Fruit fly (Drosophila melanogaster) whole organism, embryonic: ENCODE measurements around the gene Hsp22.
A peak's percentile ranks its signal among the peaks of the same experiment; 100 is the strongest.

Experiments
- B-H2 ChIP-seq: fragments of 200-800 bp; sonication (Bioruptor generic); optimal IDR thresholded peaks from 2 replicates; lab custom pipeline; 2018; ENCODE audit warnings: missing biosample characterization, mild to moderate bottlenecking, missing genetic modification characterization
- BEAF-32 ChIP-seq: fragments of 200-800 bp; sonication (Bioruptor generic); optimal IDR thresholded peaks from 3 replicates; lab custom pipeline; 2017; ENCODE audit warnings: missing biosample characterization, missing genetic modification characterization, mild to moderate bottlenecking, moderate library complexity, missing genetic modification reagents
- CG10543 ChIP-seq: fragments of 200-800 bp; sonication (Bioruptor generic); optimal IDR thresholded peaks from 3 replicates; lab custom pipeline; 2017; ENCODE audit warnings: missing biosample characterization, mild to moderate bottlenecking, missing genetic modification characterization, moderate library complexity
- CG12155 ChIP-seq: fragments of 200-800 bp; sonication (Bioruptor generic); optimal IDR thresholded peaks from 3 replicates; lab custom pipeline; 2016; ENCODE audit warnings: missing biosample characterization, missing genetic modification characterization
- CG12744 ChIP-seq: fragments of 200-800 bp; sonication (Bioruptor generic); optimal IDR thresholded peaks from 2 replicates; lab custom pipeline; 2016; ENCODE audit warnings: missing biosample characterization, missing genetic modification characterization
- CG15479 ChIP-seq: fragments of 200-800 bp; sonication (Bioruptor generic); optimal IDR thresholded peaks from 3 replicates; lab custom pipeline; 2019; ENCODE audit warnings: missing biosample characterization, mild to moderate bottlenecking, missing genetic modification characterization, moderate library complexity
- CG17385 ChIP-seq: fragments of 200-800 bp; sonication (Bioruptor generic); optimal IDR thresholded peaks from 3 replicates; lab custom pipeline; 2018; ENCODE audit warnings: missing biosample characterization, mild to moderate bottlenecking, missing genetic modification characterization
- CG2129 ChIP-seq: fragments of 200-800 bp; sonication (Bioruptor generic); IDR thresholded peaks from 2 replicates; pipeline ENCODE4 v1.3.6; 2022; ENCODE audit warnings: missing biosample characterization, missing genetic modification characterization; ENCODE audit not compliant: partially characterized antibody
- CG3281 ChIP-seq: fragments of 200-800 bp; sonication (Bioruptor generic); optimal IDR thresholded peaks from 3 replicates; lab custom pipeline; 2017; ENCODE audit warnings: missing biosample characterization, mild to moderate bottlenecking, missing genetic modification characterization
- CG3838 ChIP-seq: fragments of 200-800 bp; sonication (Bioruptor generic); optimal IDR thresholded peaks from 3 replicates; lab custom pipeline; 2016; ENCODE audit warnings: missing biosample characterization, missing genetic modification characterization
- CG3995 ChIP-seq: fragments of 200-800 bp; sonication (Bioruptor generic); optimal IDR thresholded peaks from 3 replicates; lab custom pipeline; 2016; ENCODE audit warnings: missing biosample characterization, missing genetic modification characterization
- CG5180 ChIP-seq: fragments of 200-800 bp; sonication (Bioruptor generic); optimal IDR thresholded peaks from 3 replicates; lab custom pipeline; 2017; ENCODE audit warnings: missing biosample characterization, missing genetic modification characterization, mild to moderate bottlenecking, moderate library complexity, missing genetic modification reagents
- CG6254 ChIP-seq: fragments of 200-800 bp; sonication (Bioruptor generic); optimal IDR thresholded peaks from 3 replicates; lab custom pipeline; 2017; ENCODE audit warnings: mild to moderate bottlenecking, missing biosample characterization, missing genetic modification reagents, missing genetic modification characterization
- CG7987 ChIP-seq: fragments of 200-800 bp; sonication (Bioruptor generic); optimal IDR thresholded peaks from 2 replicates; lab custom pipeline; 2018; ENCODE audit warnings: missing biosample characterization, mild to moderate bottlenecking, missing genetic modification characterization, moderate library complexity
- CG9817 ChIP-seq: fragments of 200-800 bp; sonication (Bioruptor generic); optimal IDR thresholded peaks from 2 replicates; lab custom pipeline; 2018; ENCODE audit warnings: missing biosample characterization, mild to moderate bottlenecking, missing genetic modification characterization, moderate library complexity
- Camta ChIP-seq: fragments of 200-800 bp; sonication (Bioruptor generic); optimal IDR thresholded peaks from 2 replicates; lab custom pipeline; 2016; ENCODE audit warnings: missing biosample characterization, missing genetic modification characterization
- ERR ChIP-seq: fragments of 200-800 bp; sonication (Bioruptor generic); optimal IDR thresholded peaks from 2 replicates; lab custom pipeline; 2016; ENCODE audit warnings: missing biosample characterization, missing genetic modification characterization
- Eip74EF ChIP-seq, 2 experiments: fragments of 200-800 bp in 1 of 2; fragments of >200 bp in 1 of 2; sonication (Bioruptor generic) in 1 of 2; optimal IDR thresholded peaks; 2 replicates each; lab custom pipeline; 2017 to 2019; ENCODE audit warnings: missing biosample characterization in 2 of 2, missing genetic modification characterization in 2 of 2, mild to moderate bottlenecking in 1 of 2, moderate library complexity in 1 of 2
- GATAe ChIP-seq: fragments of 200-800 bp; sonication (Bioruptor generic); conservative IDR thresholded peaks from 2 replicates; pipeline ENCODE4 v1.3.6; 2022; ENCODE audit warnings: missing biosample characterization, missing genetic modification characterization
- NFAT ChIP-seq: fragments of 200-800 bp; sonication (Bioruptor generic); IDR thresholded peaks from 2 replicates; pipeline ENCODE4 v1.3.6; 2022; ENCODE audit warnings: missing biosample characterization, missing genetic modification characterization
- Pdp1 ChIP-seq, 2 experiments: fragments of 200-800 bp; sonication (Bioruptor generic); optimal IDR thresholded peaks; 3 replicates each; lab custom pipeline; 2016; ENCODE audit warnings: missing biosample characterization in 2 of 2, missing genetic modification characterization in 2 of 2, mild to moderate bottlenecking in 1 of 2, moderate library complexity in 1 of 2
- Rfx ChIP-seq: fragments of 200-800 bp; sonication (Bioruptor generic); IDR thresholded peaks from 2 replicates; pipeline ENCODE4 v1.3.6; 2022; ENCODE audit warnings: missing biosample characterization, missing genetic modification characterization
- Ssrp ChIP-seq: fragments of 200-800 bp; sonication (Bioruptor generic); optimal IDR thresholded peaks from 2 replicates; lab custom pipeline; 2018; ENCODE audit warnings: missing biosample characterization, mild to moderate bottlenecking, missing genetic modification characterization, moderate library complexity
- ac ChIP-seq: fragments of 200-800 bp; sonication (Bioruptor generic); optimal IDR thresholded peaks from 3 replicates; lab custom pipeline; 2017; ENCODE audit warnings: missing biosample characterization, mild to moderate bottlenecking, missing genetic modification characterization
- aop ChIP-seq: fragments of 200-800 bp; sonication (Bioruptor generic); IDR thresholded peaks from 2 replicates; pipeline ENCODE4 v1.3.6; 2022; ENCODE audit warnings: missing biosample characterization, missing genetic modification characterization
- bcd ChIP-seq: fragments of 200-800 bp; sonication (Bioruptor generic); optimal IDR thresholded peaks from 2 replicates; lab custom pipeline; 2017; ENCODE audit warnings: missing biosample characterization, mild to moderate bottlenecking, missing genetic modification characterization
- cad ChIP-seq: fragments of >200 bp; optimal IDR thresholded peaks from 2 replicates; lab custom pipeline; 2017; ENCODE audit warnings: missing biosample characterization, missing genetic modification characterization
- cas ChIP-seq: fragments of 200-800 bp; sonication (Bioruptor generic); IDR thresholded peaks from 2 replicates; pipeline ENCODE4 v1.3.6; 2022; ENCODE audit warnings: missing biosample characterization, missing genetic modification characterization
- crol ChIP-seq: fragments of 200-800 bp; sonication (Bioruptor generic); IDR thresholded peaks from 2 replicates; pipeline ENCODE4 v1.3.6; 2022; ENCODE audit warnings: missing biosample characterization, missing genetic modification characterization
- cwo ChIP-seq: fragments of 200-800 bp; sonication (Bioruptor generic); optimal IDR thresholded peaks from 3 replicates; lab custom pipeline; 2017; ENCODE audit warnings: missing biosample characterization, missing genetic modification characterization, mild to moderate bottlenecking, moderate library complexity, missing genetic modification reagents
- dm ChIP-seq: fragments of 200-800 bp; sonication (Bioruptor generic); optimal IDR thresholded peaks from 3 replicates; lab custom pipeline; 2016; ENCODE audit warnings: missing biosample characterization, missing genetic modification characterization
- dmrt11E ChIP-seq: fragments of 200-800 bp; sonication (Bioruptor generic); optimal IDR thresholded peaks from 3 replicates; lab custom pipeline; 2018; ENCODE audit warnings: missing biosample characterization, mild to moderate bottlenecking, missing genetic modification characterization, moderate library complexity
- gsb ChIP-seq: fragments of 200-800 bp; sonication (Bioruptor generic); IDR thresholded peaks from 2 replicates; pipeline ENCODE4 v1.3.6; 2022; ENCODE audit warnings: missing biosample characterization, missing genetic modification characterization
- lmd ChIP-seq: fragments of 200-800 bp; sonication (Bioruptor generic); IDR thresholded peaks from 2 replicates; pipeline ENCODE4 v1.3.6; 2022; ENCODE audit warnings: missing biosample characterization, missing genetic modification characterization
- mld ChIP-seq: fragments of 200-800 bp; sonication (Bioruptor generic); IDR thresholded peaks from 3 replicates; pipeline ENCODE4 v1.3.6; 2022; ENCODE audit warnings: missing biosample characterization, missing genetic modification characterization; ENCODE audit not compliant: partially characterized antibody
- p53 ChIP-seq: fragments of 200-800 bp; sonication (Bioruptor generic); optimal IDR thresholded peaks from 2 replicates; lab custom pipeline; 2016; ENCODE audit warnings: missing biosample characterization, missing genetic modification characterization
- pan ChIP-seq, 4 experiments: fragments of >200 bp in 3 of 4; fragments of 200-800 bp in 1 of 4; sonication (Bioruptor generic) in 1 of 4; optimal IDR thresholded peaks in 3 of 4; IDR thresholded peaks in 1 of 4; 2 replicates each; pipeline versions ENCODE4 v1.3.6 to Lab custom; 2017 to 2022; ENCODE audit warnings: missing biosample characterization in 2 of 4, missing genetic modification characterization in 2 of 4, mixed read lengths in 1 of 4
- seq ChIP-seq: fragments of 200-800 bp; sonication (Bioruptor generic); IDR thresholded peaks from 2 replicates; pipeline ENCODE4 v1.3.6; 2022; ENCODE audit warnings: missing biosample characterization, missing genetic modification characterization
- slou ChIP-seq: fragments of 200-800 bp; sonication (Bioruptor generic); optimal IDR thresholded peaks from 3 replicates; lab custom pipeline; 2016; ENCODE audit warnings: missing biosample characterization, missing genetic modification characterization
- so ChIP-seq: fragments of 200-800 bp; sonication (Bioruptor generic); IDR thresholded peaks from 3 replicates; pipeline ENCODE4 v1.3.6; 2022; ENCODE audit warnings: missing biosample characterization, missing genetic modification characterization
- sr ChIP-seq: fragments of 200-800 bp; sonication (Bioruptor generic); IDR thresholded peaks from 3 replicates; pipeline ENCODE4 v1.3.6; 2022; ENCODE audit warnings: missing biosample characterization, missing genetic modification characterization
- tgo ChIP-seq: fragments of 200-800 bp; sonication (Bioruptor generic); IDR thresholded peaks from 3 replicates; pipeline ENCODE4 v1.3.6; 2022; ENCODE audit warnings: missing biosample characterization, missing genetic modification characterization
- tll ChIP-seq, 2 experiments: fragments of 200-800 bp in 1 of 2; fragments of >200 bp in 1 of 2; sonication (Bioruptor generic) in 1 of 2; optimal IDR thresholded peaks; 2 replicates each; lab custom pipeline; 2017 to 2019; ENCODE audit warnings: missing biosample characterization in 2 of 2, missing genetic modification characterization in 2 of 2, mild to moderate bottlenecking in 1 of 2, moderate library complexity in 1 of 2

The Hsp22 gene

dm6 chr3L:9420819-9421130, 48.0 kb downstream of the Hsp22 start (continued):
- TF ChIP-seq crol (GFP tag; lab: Robert Waterston, UW) (no peak), dmrt11E (tag; lab: Kevin White, UChicago) (no peak), CG3281 (no peak), cwo (GFP tag; lab: Kevin White, UChicago) (no peak)
- TF ChIP-seq, all 482 proteins: peak for 2

DNA sequence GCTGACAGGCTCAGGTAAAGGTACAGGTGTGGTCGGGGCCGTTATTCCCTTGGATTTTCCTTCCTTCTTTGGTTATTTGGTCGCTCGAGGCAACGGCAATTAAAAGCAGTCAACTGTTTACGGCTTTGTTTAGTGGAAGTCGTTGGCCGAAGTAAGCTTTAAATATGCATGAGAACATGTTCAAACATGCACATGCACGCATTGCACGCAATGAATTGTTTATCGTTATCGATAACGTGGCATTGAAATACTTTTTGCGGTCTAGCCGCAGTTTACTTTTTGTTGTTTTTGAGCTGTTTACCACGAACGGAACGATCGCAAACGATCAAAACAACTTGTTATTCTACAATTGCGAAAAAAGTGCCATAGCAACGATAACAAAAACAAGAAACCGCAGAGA, 48.9 kb downstream of the Hsp22 start:
- TF ChIP-seq p53 (GFP tag; lab: Kevin White, UChicago) (peak; percentile 98), B-H2 (no peak), ac (GFP tag; lab: Kevin White, UChicago) (peak; percentile 77), Ssrp (tag; lab: Kevin White, UChicago) (no peak), tll (GFP tag; optimal IDR thresholded peaks at IDR 0.05; lab: Kevin White, UChicago) (peak in 1 of 2 experiments; percentile 20)
- TF ChIP-seq, all 482 proteins: peak for 3

DNA sequence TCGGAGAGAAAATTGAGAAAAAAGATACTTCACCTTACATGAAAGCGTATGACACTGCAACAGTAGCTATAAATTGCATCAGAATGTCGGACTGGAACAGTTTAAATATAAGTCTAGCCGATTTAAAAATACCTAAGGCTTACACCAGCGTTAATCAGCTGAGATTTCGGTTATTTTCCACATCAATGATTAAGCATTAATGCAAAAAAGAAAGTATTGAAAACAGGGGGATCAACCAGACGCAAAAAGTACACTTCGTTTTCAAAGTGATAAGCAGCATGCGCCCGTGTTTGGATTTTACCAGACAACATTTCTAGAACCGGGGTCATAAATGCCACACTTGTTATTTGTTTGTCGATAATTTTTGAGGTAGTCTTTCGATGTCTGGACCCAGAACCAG, 49.4 kb downstream of the Hsp22 start:
- TF ChIP-seq cad (GFP tag; lab: Kevin White, UChicago) (peak; percentile 13), CG9817 (no peak), sr (GFP tag; lab: Robert Waterston, UW) (no peak), CG15479 (peak; percentile 59)

- TF ChIP-seq CG7987 (GFP tag; lab: Kevin White, UChicago) (peak; percentile 97), pan (optimal IDR thresholded peaks at IDR 0.05; lab: Kevin White, UChicago) (no peak), pan (GFP tag; optimal IDR thresholded peaks at IDR 0.05 in 1 of 2, IDR thresholded peaks at IDR 0.05 in 1 of 2) (peak in 1 of 2 experiments; percentile 98), Camta (GFP tag; lab: Kevin White, UChicago) (peak; percentile 98), mld (GFP tag; lab: Robert Waterston, UW) (no peak), CG3995 (GFP tag; lab: Kevin White, UChicago) (peak; percentile 82), CG12744 (GFP tag; lab: Kevin White, UChicago) (peak; percentile 98), Pdp1 (GFP tag; optimal IDR thresholded peaks at IDR 0.05; lab: Kevin White, UChicago) (peak; percentile 96 to 98), bcd (GFP tag; lab: Kevin White, UChicago) (peak; percentile 99), tgo (GFP tag; lab: Robert Waterston, UW) (peak; percentile 98), Ssrp (tag; lab: Kevin White, UChicago) (peak; percentile 99), NFAT (peak; percentile 92), CG12155 (GFP tag; lab: Kevin White, UChicago) (peak; percentile 97), CG5180 (GFP tag; lab: Kevin White, UChicago) (peak; percentile 93), so (GFP tag; lab: Robert Waterston, UW) (peak; percentile 98), CG6254 (GFP tag; lab: Kevin White, UChicago) (peak; percentile 97), CG17385 (GFP tag; lab: Kevin White, UChicago) (peak; percentile 98), CG2129 (no peak), ERR (GFP tag; lab: Kevin White, UChicago) (peak; percentile 96), dm (GFP tag; lab: Kevin White, UChicago) (peak; percentile 96), GATAe (peak; percentile 97), lmd (GFP tag; lab: Robert Waterston, UW) (peak; percentile 98), slou (GFP tag; lab: Kevin White, UChicago) (peak; percentile 96), seq (GFP tag; lab: Robert Waterston, UW) (peak; percentile 98), cas (peak; percentile 93), Eip74EF (GFP tag; optimal IDR thresholded peaks at IDR 0.05; lab: Kevin White, UChicago) (peak in 1 of 2 experiments; percentile 100), aop (GFP tag; lab: Robert Waterston, UW) (peak; percentile 84), CG10543 (GFP tag; lab: Kevin White, UChicago) (peak; percentile 97), CG3838 (GFP tag; lab: Kevin White, UChicago) (peak; percentile 97), Rfx (peak; percentile 99), BEAF-32 (peak; percentile 22), gsb (GFP tag; lab: Robert Waterston, UW) (peak; percentile 96)
Measured at dm6 chr3L:9422636-9423419, 50.1 kb downstream of the Hsp22 start, which contains the start of gene aay. TSS of gene aay (plus strand) at chr3L:9423253.
